Worm (Caenorhabditis elegans) whole organism, young adult: ENCODE data around the gene srr-9.

Source experiments
- B0261.1 ChIP-seq: sonication (generic microtip); optimal IDR thresholded peaks from 2 replicates; lab custom pipeline; 2016; ENCODE audit warnings: mild to moderate bottlenecking, missing genetic modification characterization, moderate library complexity, missing compliant biosample characterization
- C06A6.2 ChIP-seq: fragments of 200-800 bp; sonication (Bioruptor generic); conservative IDR thresholded peaks from 2 replicates; pipeline ENCODE4 v1.3.6; 2022; ENCODE audit warnings: missing genetic modification characterization, missing compliant biosample characterization
- F22D6.2 ChIP-seq: sonication (generic microtip); optimal IDR thresholded peaks from 2 replicates; lab custom pipeline; 2016; ENCODE audit warnings: mild to moderate bottlenecking, missing genetic modification characterization, missing compliant biosample characterization
- F57C9.4 ChIP-seq: sonication (generic microtip); optimal IDR thresholded peaks from 2 replicates; lab custom pipeline; 2017; ENCODE audit warnings: mild to moderate bottlenecking, missing genetic modification characterization, missing compliant biosample characterization
- K11D2.4 ChIP-seq: fragments of 200-800 bp; sonication (Bioruptor generic); IDR thresholded peaks from 2 replicates; pipeline ENCODE4 v1.3.6; 2022; ENCODE audit warnings: missing genetic modification reagents, missing genetic modification characterization, missing compliant biosample characterization
- K12H6.12 ChIP-seq: fragments of 200-800 bp; sonication (Bioruptor generic); optimal IDR thresholded peaks from 2 replicates; lab custom pipeline; 2018; ENCODE audit warnings: mild to moderate bottlenecking, missing genetic modification characterization, missing compliant biosample characterization
- ZK185.1 ChIP-seq: sonication (generic microtip); optimal IDR thresholded peaks from 2 replicates; lab custom pipeline; 2016; ENCODE audit warnings: mild to moderate bottlenecking, missing genetic modification characterization, missing compliant biosample characterization; ENCODE audit not compliant: poor library complexity, severe bottlenecking
- akir-1 ChIP-seq: fragments of 200-800 bp; sonication (Bioruptor generic); optimal IDR thresholded peaks from 2 replicates; lab custom pipeline; 2018; ENCODE audit warnings: mild to moderate bottlenecking, missing genetic modification characterization, moderate library complexity, missing compliant biosample characterization
- athp-1 ChIP-seq: sonication (generic microtip); optimal IDR thresholded peaks from 2 replicates; lab custom pipeline; 2017; ENCODE audit warnings: mild to moderate bottlenecking, missing genetic modification characterization, missing compliant biosample characterization
- bed-1 ChIP-seq: fragments of 200-800 bp; sonication (Bioruptor generic); IDR thresholded peaks from 2 replicates; pipeline ENCODE4 v1.3.6; 2022; ENCODE audit warnings: missing genetic modification reagents, missing genetic modification characterization, missing compliant biosample characterization
- cebp-1 ChIP-seq, 2 experiments: fragments of 200-800 bp in 1 of 2; sonication (Bioruptor generic) in 1 of 2; sonication (generic microtip) in 1 of 2; IDR thresholded peaks in 1 of 2; optimal IDR thresholded peaks in 1 of 2; 2 replicates each; pipeline versions ENCODE4 v1.3.6 to Lab custom; 2017 to 2022; ENCODE audit warnings: missing compliant biosample characterization in 2 of 2, missing genetic modification characterization in 2 of 2, mild to moderate bottlenecking in 1 of 2, missing genetic modification reagents in 1 of 2, moderate library complexity in 1 of 2
- ceh-100 ChIP-seq: fragments of 200-800 bp; sonication (Bioruptor generic); IDR thresholded peaks from 2 replicates; pipeline ENCODE4 v1.3.6; 2022; ENCODE audit warnings: missing genetic modification reagents, missing genetic modification characterization, missing compliant biosample characterization
- ceh-27 ChIP-seq: fragments of 200-800 bp; sonication (Bioruptor generic); optimal IDR thresholded peaks from 2 replicates; lab custom pipeline; 2018; ENCODE audit warnings: mild to moderate bottlenecking, missing genetic modification characterization, moderate library complexity, missing compliant biosample characterization
- ceh-58 ChIP-seq: fragments of 200-800 bp; sonication (Bioruptor generic); IDR thresholded peaks from 2 replicates; pipeline ENCODE4 v1.3.6; 2022; ENCODE audit warnings: missing genetic modification characterization, missing compliant biosample characterization
- chd-7 ChIP-seq: sonication (generic microtip); optimal IDR thresholded peaks from 2 replicates; lab custom pipeline; 2016; ENCODE audit warnings: mild to moderate bottlenecking, missing genetic modification characterization, moderate library complexity, missing compliant biosample characterization
- die-1 ChIP-seq: sonication (generic microtip); optimal IDR thresholded peaks from 2 replicates; lab custom pipeline; 2016; ENCODE audit warnings: missing genotype, mild to moderate bottlenecking, missing genetic modification characterization, missing compliant biosample characterization
- dox-1 ChIP-seq: fragments of 200-800 bp; sonication (Bioruptor generic); IDR thresholded peaks from 2 replicates; pipeline ENCODE4 v1.3.6; 2022; ENCODE audit warnings: missing genetic modification reagents, missing genetic modification characterization, missing compliant biosample characterization
- dpl-1 ChIP-seq: fragments of 150-350 bp; optimal IDR thresholded peaks from 2 replicates; lab custom pipeline; 2014; ENCODE audit warnings: missing biosample characterization, missing genetic modification reagents, missing genetic modification characterization
- egl-44 ChIP-seq: fragments of 200-800 bp; sonication (Bioruptor generic); IDR thresholded peaks from 2 replicates; pipeline ENCODE4 v1.3.6; 2022; ENCODE audit warnings: missing genetic modification reagents, missing genetic modification characterization, missing compliant biosample characterization
- him-1 ChIP-seq: sonication (generic microtip); optimal IDR thresholded peaks from 2 replicates; lab custom pipeline; 2016; ENCODE audit warnings: missing genotype, missing genetic modification reagents, missing genetic modification characterization, missing compliant biosample characterization
- lag-1 ChIP-seq: fragments of 200-800 bp; sonication (Bioruptor generic); IDR thresholded peaks from 2 replicates; pipeline ENCODE4 v1.3.6; 2022; ENCODE audit warnings: missing genetic modification reagents, missing genetic modification characterization, missing compliant biosample characterization
- let-526 ChIP-seq: fragments of 200-800 bp; sonication (Bioruptor generic); IDR thresholded peaks from 2 replicates; pipeline ENCODE4 v1.3.6; 2022; ENCODE audit warnings: missing genetic modification reagents, missing genetic modification characterization, missing compliant biosample characterization
- lin-26 ChIP-seq: fragments of 200-800 bp; sonication (Bioruptor generic); IDR thresholded peaks from 2 replicates; pipeline ENCODE4 v1.3.6; 2022; ENCODE audit warnings: missing genetic modification reagents, missing genetic modification characterization, missing compliant biosample characterization
- madf-10 ChIP-seq: sonication (generic microtip); optimal IDR thresholded peaks from 2 replicates; lab custom pipeline; 2016; ENCODE audit warnings: mild to moderate bottlenecking, missing genetic modification characterization, missing compliant biosample characterization
- madf-6 ChIP-seq: fragments of 200-800 bp; sonication (Bioruptor generic); IDR thresholded peaks from 2 replicates; pipeline ENCODE4 v1.3.6; 2022; ENCODE audit warnings: missing genetic modification reagents, missing genetic modification characterization, missing compliant biosample characterization
- mcd-1 ChIP-seq: fragments of 200-800 bp; sonication (Bioruptor generic); IDR thresholded peaks from 2 replicates; pipeline ENCODE4 v1.3.6; 2022; ENCODE audit warnings: missing genetic modification reagents, missing genetic modification characterization, missing compliant biosample characterization
- mel-28 ChIP-seq: sonication (generic microtip); optimal IDR thresholded peaks from 2 replicates; lab custom pipeline; 2016; ENCODE audit warnings: borderline replicate concordance, mild to moderate bottlenecking, missing genetic modification characterization, missing compliant biosample characterization
- mes-4 ChIP-seq: sonication (generic microtip); optimal IDR thresholded peaks from 2 replicates; lab custom pipeline; 2016; ENCODE audit warnings: missing genotype, missing genetic modification characterization, missing compliant biosample characterization
- nfyb-1 ChIP-seq: fragments of 200-800 bp; sonication (Bioruptor generic); IDR thresholded peaks from 2 replicates; pipeline ENCODE4 v1.3.6; 2022; ENCODE audit warnings: missing genetic modification reagents, missing genetic modification characterization, missing compliant biosample characterization
- nhr-120 ChIP-seq: fragments of 200-800 bp; sonication (Bioruptor generic); IDR thresholded peaks from 2 replicates; pipeline ENCODE4 v1.3.6; 2022; ENCODE audit warnings: missing genetic modification characterization, missing compliant biosample characterization
- nhr-27 ChIP-seq: fragments of 200-800 bp; sonication (Bioruptor generic); optimal IDR thresholded peaks from 2 replicates; lab custom pipeline; 2018; ENCODE audit warnings: mild to moderate bottlenecking, missing genetic modification characterization, moderate library complexity, missing compliant biosample characterization
- nhr-80 ChIP-seq: sonication (generic microtip); optimal IDR thresholded peaks from 2 replicates; lab custom pipeline; 2016; ENCODE audit warnings: missing genetic modification characterization, missing compliant biosample characterization
- pbrm-1 ChIP-seq: fragments of 200-800 bp; sonication (Bioruptor generic); IDR thresholded peaks from 2 replicates; pipeline ENCODE4 v1.3.6; 2022; ENCODE audit warnings: missing genetic modification reagents, missing genetic modification characterization, missing compliant biosample characterization
- pha-4 ChIP-seq: fragments of 150-350 bp; sonication (generic microtip); optimal IDR thresholded peaks from 2 replicates; lab custom pipeline; 2014; ENCODE audit warnings: missing biosample characterization, missing genetic modification reagents, missing genetic modification characterization
- rec-8 ChIP-seq, 2 experiments: sonication (generic microtip); optimal IDR thresholded peaks; 2 replicates each; lab custom pipeline; 2016; ENCODE audit warnings: mild to moderate bottlenecking in 2 of 2, missing genetic modification characterization in 2 of 2, missing genetic modification reagents in 2 of 2, missing genotype in 2 of 2, missing biosample characterization in 1 of 2, missing compliant biosample characterization in 1 of 2, moderate library complexity in 1 of 2
- snpc-4 ChIP-seq, 5 experiments: fragments of 150-350 bp in 1 of 5; sonication (generic microtip) in 4 of 5; optimal IDR thresholded peaks; 2 replicates each; lab custom pipeline; 2014 to 2018; ENCODE audit warnings: missing genetic modification characterization in 5 of 5, missing biosample characterization in 3 of 5, antibody characterized with exemption in 2 of 5, mild to moderate bottlenecking in 2 of 5, missing compliant biosample characterization in 2 of 5, missing genotype in 2 of 5, moderate library complexity in 2 of 5, missing genetic modification reagents in 1 of 5
- somi-1 ChIP-seq: fragments of 200-800 bp; sonication (Bioruptor generic); optimal IDR thresholded peaks from 2 replicates; lab custom pipeline; 2018; ENCODE audit warnings: mild to moderate bottlenecking, missing genetic modification characterization, missing compliant biosample characterization
- unc-62 ChIP-seq: fragments of 150-350 bp; optimal IDR thresholded peaks from 2 replicates; lab custom pipeline; 2014; ENCODE audit warnings: missing biosample characterization, missing genetic modification reagents, missing genetic modification characterization
- zfh-2 ChIP-seq: fragments of 200-800 bp; sonication (Bioruptor generic); conservative IDR thresholded peaks from 2 replicates; pipeline ENCODE4 v1.3.6; 2022; ENCODE audit warnings: missing genetic modification reagents, missing genetic modification characterization, missing compliant biosample characterization
- zim-3 ChIP-seq: sonication (generic microtip); optimal IDR thresholded peaks from 2 replicates; lab custom pipeline; 2017; ENCODE audit warnings: mild to moderate bottlenecking, missing genetic modification characterization, moderate library complexity, missing compliant biosample characterization
- ztf-25 ChIP-seq: fragments of 200-800 bp; sonication (Bioruptor generic); IDR thresholded peaks from 2 replicates; pipeline ENCODE4 v1.3.6; 2022; ENCODE audit warnings: missing genetic modification reagents, missing genetic modification characterization, missing compliant biosample characterization
- ztf-28 ChIP-seq: fragments of 200-800 bp; sonication (Bioruptor generic); IDR thresholded peaks from 2 replicates; pipeline ENCODE4 v1.3.6; 2022; ENCODE audit warnings: missing genetic modification reagents, missing genetic modification characterization, missing compliant biosample characterization
- ztf-3 ChIP-seq: fragments of 200-800 bp; sonication (Bioruptor generic); optimal IDR thresholded peaks from 2 replicates; lab custom pipeline; 2018; ENCODE audit warnings: mild to moderate bottlenecking, missing genetic modification characterization, missing compliant biosample characterization
- ztf-6 ChIP-seq: fragments of 200-800 bp; sonication (Bioruptor generic); IDR thresholded peaks from 2 replicates; pipeline ENCODE4 v1.3.6; 2022; ENCODE audit warnings: missing genetic modification reagents, missing genetic modification characterization, missing compliant biosample characterization

srr-9 gene

ce11 chrV:7726927-7727326, 10.9 kb upstream of the srr-9 start:
- TF ChIP-seq lin-26 (GFP tag; lab: Robert Waterston, UW) (no peak), nhr-27 (tag; lab: Kevin White, UChicago) (no peak), nhr-120 (GFP tag; lab: Robert Waterston, UW) (no peak), him-1 (tag; lab: Kevin White, UChicago) (no peak), mes-4 (tag; lab: Kevin White, UChicago) (no peak), snpc-4 (GFP tag; optimal IDR thresholded peaks at IDR 0.05; lab: Kevin White, UChicago) (no peak), snpc-4 (tag; optimal IDR thresholded peaks at IDR 0.05; lab: Kevin White, UChicago) (no peak), ztf-6 (GFP tag; lab: Robert Waterston, UW) (no peak), C06A6.2 (GFP tag; lab: Robert Waterston, UW) (no peak), let-526 (no peak), ceh-100 (no peak), unc-62 (GFP tag; lab: Kevin White, UChicago) (no peak), mel-28 (tag; lab: Kevin White, UChicago) (no peak), bed-1 (no peak), K12H6.12 (no peak), pha-4 (tag; lab: Kevin White, UChicago) (no peak), dpl-1 (GFP tag; lab: Kevin White, UChicago) (no peak), ztf-28 (GFP tag; lab: Robert Waterston, UW) (no peak), ceh-58 (GFP tag; lab: Robert Waterston, UW) (no peak), B0261.1 (tag; lab: Kevin White, UChicago) (no peak), F22D6.2 (tag; lab: Kevin White, UChicago) (no peak)

DNA sequence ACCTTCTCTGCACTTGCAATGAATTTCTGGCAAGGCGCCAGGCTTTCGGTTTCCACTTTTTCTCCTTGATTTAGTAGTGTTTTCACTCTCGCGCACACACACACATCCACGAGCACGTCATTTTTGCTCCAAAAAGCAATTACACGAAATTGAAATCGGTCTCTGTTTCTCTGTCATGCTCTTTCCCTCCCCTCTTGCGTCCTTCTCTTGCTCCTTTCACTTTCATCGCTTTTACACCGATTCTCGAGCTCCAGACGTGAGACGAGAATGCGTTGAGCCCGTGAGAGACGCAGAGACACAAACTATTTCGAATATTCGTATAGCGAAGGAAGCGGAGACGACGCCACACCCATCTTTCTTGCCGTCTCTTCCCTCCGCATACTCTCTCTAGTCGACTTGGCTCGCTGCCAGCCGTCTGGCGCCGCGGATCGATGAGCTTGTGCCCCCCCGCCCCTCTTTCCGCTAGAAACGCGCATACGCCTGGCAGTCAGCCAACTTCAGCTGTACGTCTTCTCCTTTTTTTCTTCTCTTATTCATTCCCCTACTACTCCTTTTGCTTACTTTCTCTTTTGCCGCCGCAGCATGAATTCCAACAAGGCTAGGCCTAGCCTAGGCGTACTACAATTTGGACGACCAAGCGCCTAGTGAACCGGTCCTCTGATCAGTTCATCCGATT, 9.7 kb upstream of the srr-9 start:
- peak; percentile 67 for TF ChIP-seq mcd-1 (GFP tag; lab: Robert Waterston, UW)
- peak; percentile 24 for TF ChIP-seq ztf-3 (GFP tag; lab: Kevin White, UChicago)
- no peak for TF ChIP-seq akir-1
- TF ChIP-seq ZK185.1 (tag; lab: Kevin White, UChicago) = no peak
- no peak for TF ChIP-seq rec-8 (tag; optimal IDR thresholded peaks at IDR 0.05; lab: Kevin White, UChicago)
- no peak for TF ChIP-seq unc-62 (GFP tag; lab: Kevin White, UChicago)
- TF ChIP-seq ceh-27 (GFP tag; lab: Kevin White, UChicago) = peak; percentile 48
- TF ChIP-seq lag-1 = no peak
- peak; percentile 34 for TF ChIP-seq madf-10 (tag; lab: Kevin White, UChicago)
- TF ChIP-seq ztf-6 (GFP tag; lab: Robert Waterston, UW) = no peak
- TF ChIP-seq mes-4 (tag; lab: Kevin White, UChicago) = no peak
- no peak for TF ChIP-seq mel-28 (tag; lab: Kevin White, UChicago)
- TF ChIP-seq chd-7 (tag; lab: Kevin White, UChicago) = peak; percentile 39
- TF ChIP-seq athp-1 (tag; lab: Kevin White, UChicago) = peak; percentile 22
- peak; percentile 63 for TF ChIP-seq nhr-80 (tag; lab: Kevin White, UChicago)
- TF ChIP-seq K11D2.4 = 0 out of 2 replicates have a peak, but pooled peaks have one; percentile 46
- no peak for TF ChIP-seq lin-26 (GFP tag; lab: Robert Waterston, UW)
- TF ChIP-seq C06A6.2 (GFP tag; lab: Robert Waterston, UW) = no peak
- peak; percentile 43; the same call in 1 of the 2 replicates for TF ChIP-seq dox-1
- peak; percentile 74; the same call in 1 of the 2 replicates for TF ChIP-seq nfyb-1 (GFP tag; lab: Robert Waterston, UW)
- TF ChIP-seq cebp-1 (GFP tag; IDR thresholded peaks at IDR 0.05; lab: Robert Waterston, UW) = no peak
- TF ChIP-seq cebp-1 (tag; optimal IDR thresholded peaks at IDR 0.05; lab: Kevin White, UChicago) = peak; percentile 80
- TF ChIP-seq zfh-2 (GFP tag; lab: Robert Waterston, UW) = peak; percentile 99
- TF ChIP-seq him-1 (tag; lab: Kevin White, UChicago) = no peak
- peak; percentile 24 for TF ChIP-seq die-1 (tag; lab: Kevin White, UChicago)
- no peak for TF ChIP-seq ztf-25
- TF ChIP-seq zim-3 (tag; lab: Kevin White, UChicago) = no peak
- TF ChIP-seq egl-44 (GFP tag; lab: Robert Waterston, UW) = no peak
- TF ChIP-seq madf-6 (GFP tag; lab: Robert Waterston, UW) = no peak
- peak; percentile 46 for TF ChIP-seq somi-1 (GFP tag; lab: Kevin White, UChicago)
- 0 out of 2 replicates have a peak, but pooled peaks have one; percentile 25 for TF ChIP-seq pbrm-1 (GFP tag; lab: Robert Waterston, UW)
- no peak for TF ChIP-seq F57C9.4
